Fruit fly (Drosophila melanogaster) whole organism, embryonic: Measurements from ENCODE around the gene CG5697.

ENCODE experiments used
- Adf1 ChIP-seq: fragments of 200-800 bp; sonication (Bioruptor generic); IDR thresholded peaks from 2 replicates; pipeline ENCODE4 v1.3.6; 2022; ENCODE audit warnings: missing biosample characterization, missing genetic modification characterization
- CG32532 ChIP-seq: fragments of 200-800 bp; sonication (Bioruptor generic); IDR thresholded peaks from 2 replicates; pipeline ENCODE4 v1.3.6; 2022; ENCODE audit warnings: missing biosample characterization, missing genetic modification characterization
- CG3995 ChIP-seq: fragments of 200-800 bp; sonication (Bioruptor generic); optimal IDR thresholded peaks from 3 replicates; lab custom pipeline; 2016; ENCODE audit warnings: missing biosample characterization, missing genetic modification characterization
- Eip74EF ChIP-seq, 2 experiments: fragments of 200-800 bp in 1 of 2; fragments of >200 bp in 1 of 2; sonication (Bioruptor generic) in 1 of 2; optimal IDR thresholded peaks; 2 replicates each; lab custom pipeline; 2017 to 2019; ENCODE audit warnings: missing biosample characterization in 2 of 2, missing genetic modification characterization in 2 of 2, mild to moderate bottlenecking in 1 of 2, moderate library complexity in 1 of 2
- GATAe ChIP-seq: fragments of 200-800 bp; sonication (Bioruptor generic); conservative IDR thresholded peaks from 2 replicates; pipeline ENCODE4 v1.3.6; 2022; ENCODE audit warnings: missing biosample characterization, missing genetic modification characterization
- kah ChIP-seq: fragments of 200-800 bp; sonication (Bioruptor generic); optimal IDR thresholded peaks from 2 replicates; lab custom pipeline; 2018; ENCODE audit warnings: missing biosample characterization, mild to moderate bottlenecking, missing genetic modification characterization
- sc ChIP-seq, 3 experiments: fragments of >200 bp in 2 of 3; fragments of 200-800 bp in 1 of 3; sonication (Bioruptor generic) in 1 of 3; optimal IDR thresholded peaks; 2 replicates in 2 of 3; 3 replicates in 1 of 3; lab custom pipeline; 2017; ENCODE audit warnings: mild to moderate bottlenecking in 1 of 3, missing biosample characterization in 1 of 3, missing genetic modification characterization in 1 of 3, missing genetic modification reagents in 1 of 3

DNA sequence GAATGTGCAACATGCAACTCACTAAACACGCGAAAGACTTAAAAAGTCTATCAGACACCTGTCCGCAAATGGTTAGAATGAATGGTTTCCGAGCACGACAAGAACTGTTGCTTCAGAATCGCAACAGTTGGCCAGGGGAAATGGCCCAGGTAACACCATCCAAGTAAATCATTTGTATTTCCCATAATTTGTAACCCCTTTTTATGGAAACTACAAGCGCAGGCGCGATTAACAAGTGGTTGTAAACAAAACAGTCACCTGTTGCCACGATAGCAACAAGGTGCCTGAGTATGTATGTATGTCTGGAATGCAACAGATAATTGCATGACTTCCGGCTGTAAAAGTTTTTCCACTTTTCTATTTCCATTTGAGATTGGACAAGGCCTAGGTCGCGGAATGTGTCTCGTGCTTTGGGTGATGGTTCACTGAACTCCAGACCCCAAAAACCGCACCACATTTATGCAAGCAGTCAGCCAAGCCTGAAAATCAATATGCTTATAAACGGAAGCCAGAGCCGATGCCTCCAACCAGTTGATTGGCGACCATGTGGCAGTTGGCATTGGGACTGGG, 27.9 kb downstream of the CG5697 start, which contains the start of gene CG12278:
- no peak for TF ChIP-seq CG32532 (GFP tag; lab: Robert Waterston, UW)
- TF ChIP-seq Adf1 = no peak
- no peak for TF ChIP-seq sc (optimal IDR thresholded peaks at IDR 0.05; lab: Kevin White, UChicago)
- no peak for TF ChIP-seq sc (GFP tag; optimal IDR thresholded peaks at IDR 0.05; lab: Kevin White, UChicago)
- no peak for TF ChIP-seq CG3995
- TF ChIP-seq Eip74EF (GFP tag; optimal IDR thresholded peaks at IDR 0.05; lab: Kevin White, UChicago) = no peak
- TF ChIP-seq kah (GFP tag; lab: Kevin White, UChicago) = peak; percentile 37
- TF ChIP-seq GATAe = no peak
